Worm (Caenorhabditis elegans) whole organism, L2 larva: ENCODE data around the gene C56G2.22.

ENCODE experiments used
- C34F6.9 ChIP-seq: fragments of 150-350 bp; optimal IDR thresholded peaks from 2 replicates; lab custom pipeline; 2014; ENCODE audit warnings: missing biosample characterization, missing genetic modification characterization
- F13H6.1 ChIP-seq: sonication (generic microtip); optimal IDR thresholded peaks from 2 replicates; lab custom pipeline; 2016; ENCODE audit warnings: missing genetic modification characterization, missing compliant biosample characterization
- R02D3.7 ChIP-seq: fragments of 150-350 bp; optimal IDR thresholded peaks from 2 replicates; lab custom pipeline; 2014; ENCODE audit warnings: missing biosample characterization, missing genetic modification characterization
- ZK546.5 ChIP-seq: sonication (generic microtip); optimal IDR thresholded peaks from 2 replicates; lab custom pipeline; 2017; ENCODE audit warnings: missing biosample characterization, missing genetic modification characterization
- alr-1 ChIP-seq: fragments of 150-350 bp; optimal IDR thresholded peaks from 2 replicates; lab custom pipeline; 2014; ENCODE audit warnings: missing biosample characterization, missing genetic modification characterization
- aly-2 ChIP-seq: fragments of 150-350 bp; optimal IDR thresholded peaks from 2 replicates; lab custom pipeline; 2014; ENCODE audit warnings: missing biosample characterization, missing genetic modification characterization
- ama-1 ChIP-seq: fragments of 150-350 bp; optimal IDR thresholded peaks from 2 replicates; lab custom pipeline; 2018; ENCODE audit warnings: inconsistent platforms
- ceh-16 ChIP-seq: fragments of 150-350 bp; optimal IDR thresholded peaks from 2 replicates; lab custom pipeline; 2014; ENCODE audit warnings: missing biosample characterization, missing genetic modification characterization
- crh-2 ChIP-seq: sonication (generic microtip); optimal IDR thresholded peaks from 2 replicates; lab custom pipeline; 2017; ENCODE audit warnings: missing biosample characterization, missing genetic modification characterization
- dmd-4 ChIP-seq: sonication (generic microtip); optimal IDR thresholded peaks from 2 replicates; lab custom pipeline; 2017; ENCODE audit warnings: missing biosample characterization, missing genetic modification characterization
- egl-27 ChIP-seq: sonication (generic microtip); optimal IDR thresholded peaks from 3 replicates; lab custom pipeline; 2017; ENCODE audit warnings: missing biosample characterization, missing genetic modification reagents, missing genetic modification characterization
- elt-1 ChIP-seq: fragments of 150-350 bp; optimal IDR thresholded peaks from 2 replicates; lab custom pipeline; 2014; ENCODE audit warnings: missing biosample characterization, missing genetic modification characterization
- fos-1 ChIP-seq: fragments of 150-350 bp; optimal IDR thresholded peaks from 2 replicates; lab custom pipeline; 2014; ENCODE audit warnings: missing biosample characterization, missing genetic modification characterization
- gmeb-1 ChIP-seq: fragments of 150-350 bp; optimal IDR thresholded peaks from 2 replicates; lab custom pipeline; 2014; ENCODE audit warnings: missing biosample characterization, missing genetic modification characterization
- lin-11 ChIP-seq: fragments of 150-350 bp; sonication (generic microtip); optimal IDR thresholded peaks from 2 replicates; lab custom pipeline; 2014; ENCODE audit warnings: missing biosample characterization, missing genetic modification characterization, inconsistent platforms, mixed read lengths
- lsy-2 ChIP-seq, 2 experiments: fragments of 150-350 bp in 1 of 2; sonication (generic microtip) in 1 of 2; optimal IDR thresholded peaks; 2 replicates each; lab custom pipeline; 2014 to 2017; ENCODE audit warnings: missing biosample characterization in 2 of 2, missing genetic modification characterization in 2 of 2
- mdl-1 ChIP-seq, 2 experiments: fragments of 150-350 bp in 1 of 2; sonication (generic microtip) in 1 of 2; optimal IDR thresholded peaks; 2 replicates each; lab custom pipeline; 2017; ENCODE audit warnings: missing biosample characterization in 2 of 2, missing genetic modification characterization in 2 of 2
- nhr-10 ChIP-seq: sonication (generic microtip); optimal IDR thresholded peaks from 2 replicates; lab custom pipeline; 2017; ENCODE audit warnings: missing biosample characterization, missing genetic modification characterization
- nhr-11 ChIP-seq: fragments of 150-350 bp; optimal IDR thresholded peaks from 2 replicates; lab custom pipeline; 2014; ENCODE audit warnings: missing biosample characterization, missing genetic modification characterization
- nhr-12 ChIP-seq: fragments of 150-350 bp; optimal IDR thresholded peaks from 2 replicates; lab custom pipeline; 2014; ENCODE audit warnings: missing biosample characterization, missing genetic modification characterization
- nhr-129 ChIP-seq: fragments of 150-350 bp; optimal IDR thresholded peaks from 2 replicates; lab custom pipeline; 2014; ENCODE audit warnings: missing biosample characterization, missing genetic modification characterization
- nhr-21 ChIP-seq: fragments of 150-350 bp; optimal IDR thresholded peaks from 2 replicates; lab custom pipeline; 2014; ENCODE audit warnings: missing biosample characterization, missing genetic modification characterization
- nhr-23 ChIP-seq: fragments of 150-350 bp; optimal IDR thresholded peaks from 2 replicates; lab custom pipeline; 2014; ENCODE audit warnings: missing biosample characterization, missing genetic modification reagents, missing genetic modification characterization
- nhr-237 ChIP-seq: fragments of 150-350 bp; optimal IDR thresholded peaks from 2 replicates; lab custom pipeline; 2014; ENCODE audit warnings: missing biosample characterization, missing genetic modification characterization
- nhr-25 ChIP-seq: fragments of 150-350 bp; sonication (generic microtip); optimal IDR thresholded peaks from 3 replicates; lab custom pipeline; 2014; ENCODE audit warnings: missing biosample characterization, missing genetic modification characterization
- nhr-6 ChIP-seq: fragments of 150-350 bp; optimal IDR thresholded peaks from 2 replicates; lab custom pipeline; 2014; ENCODE audit warnings: missing biosample characterization, missing genetic modification characterization
- nhr-77 ChIP-seq: fragments of 150-350 bp; optimal IDR thresholded peaks from 2 replicates; lab custom pipeline; 2014; ENCODE audit warnings: missing biosample characterization, missing genetic modification characterization
- peb-1 ChIP-seq: fragments of 150-350 bp; optimal IDR thresholded peaks from 2 replicates; lab custom pipeline; 2014; ENCODE audit warnings: missing biosample characterization, missing genetic modification characterization
- sma-9 ChIP-seq, 2 experiments: fragments of 150-350 bp in 1 of 2; sonication (generic microtip) in 1 of 2; optimal IDR thresholded peaks; 2 replicates each; lab custom pipeline; 2014 to 2016; ENCODE audit warnings: missing genetic modification characterization in 2 of 2, mild to moderate bottlenecking in 1 of 2, missing biosample characterization in 1 of 2, missing compliant biosample characterization in 1 of 2, missing genetic modification reagents in 1 of 2, moderate library complexity in 1 of 2
- snpc-4 ChIP-seq: fragments of 150-350 bp; optimal IDR thresholded peaks from 2 replicates; lab custom pipeline; 2014; ENCODE audit warnings: missing biosample characterization, missing genetic modification characterization
- unc-39 ChIP-seq: fragments of 150-350 bp; optimal IDR thresholded peaks from 2 replicates; lab custom pipeline; 2014; ENCODE audit warnings: missing biosample characterization, missing genetic modification characterization
- unc-55 ChIP-seq: fragments of 150-350 bp; sonication (generic microtip); optimal IDR thresholded peaks from 3 replicates; lab custom pipeline; 2014; ENCODE audit warnings: missing biosample characterization, missing genetic modification reagents, missing genetic modification characterization
- unc-62 ChIP-seq: fragments of 150-350 bp; optimal IDR thresholded peaks from 2 replicates; lab custom pipeline; 2014; ENCODE audit warnings: missing biosample characterization, missing genetic modification reagents, missing genetic modification characterization
- zag-1 ChIP-seq: fragments of 150-350 bp; optimal IDR thresholded peaks from 2 replicates; lab custom pipeline; 2014; ENCODE audit warnings: missing biosample characterization, missing genetic modification characterization
- ztf-1 ChIP-seq: fragments of 200-800 bp; sonication (Bioruptor generic); conservative IDR thresholded peaks from 2 replicates; pipeline ENCODE4 v1.3.6; 2022; ENCODE audit warnings: missing genetic modification characterization, missing compliant biosample characterization
- ztf-11 ChIP-seq: sonication (generic microtip); optimal IDR thresholded peaks from 2 replicates; lab custom pipeline; 2017; ENCODE audit warnings: missing biosample characterization, missing genetic modification characterization

C56G2.22 gene

DNA sequence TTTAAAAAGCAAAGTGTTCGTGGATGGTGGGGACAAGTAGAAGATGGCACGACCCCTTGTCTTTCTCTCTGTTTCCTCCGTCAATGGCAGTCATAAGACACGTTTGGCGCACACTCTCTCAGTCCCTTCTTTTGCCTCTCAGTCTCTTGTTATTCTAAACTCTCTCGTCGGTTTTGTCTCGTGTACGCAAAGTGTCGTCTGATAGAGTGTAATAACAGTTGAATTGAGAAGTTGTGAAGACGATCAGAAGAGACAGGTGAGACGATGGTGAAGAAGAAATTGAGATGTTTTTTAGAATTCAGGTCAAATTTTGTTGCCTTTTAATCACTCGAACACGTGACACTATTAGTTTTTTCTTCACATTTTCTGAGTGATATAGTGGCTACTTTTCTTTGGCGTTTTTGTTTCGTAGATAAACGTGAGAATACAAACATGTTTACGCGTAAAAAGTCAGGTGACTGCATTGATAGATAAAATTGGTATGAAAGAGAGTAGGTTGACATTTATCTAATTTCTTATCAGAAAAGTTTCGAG is 43.1 kb upstream of the C56G2.22 start, which contains the start of gene F47D12.9 (continued):
- no peak for TF ChIP-seq lin-11
- no peak for TF ChIP-seq nhr-10
- TF ChIP-seq nhr-77 (tag; lab: Kevin White, UChicago), result no peak
- TF ChIP-seq alr-1 (tag; lab: Kevin White, UChicago), result no peak
- TF ChIP-seq ama-1 (lab: Kevin White, UChicago), result peak; percentile 56
- TF ChIP-seq nhr-6, result peak; percentile 69
- TF ChIP-seq ztf-11 (tag; lab: Kevin White, UChicago), result no peak
- peak; percentile 52 for TF ChIP-seq zag-1 (tag; lab: Kevin White, UChicago)
- TF ChIP-seq R02D3.7 (tag; lab: Kevin White, UChicago), result no peak
- TF ChIP-seq nhr-21 (tag; lab: Kevin White, UChicago), result peak; percentile 85
- TF ChIP-seq snpc-4 (tag; lab: Kevin White, UChicago), result no peak
- no peak for TF ChIP-seq nhr-11 (tag; lab: Kevin White, UChicago)
- peak; percentile 54 for TF ChIP-seq sma-9 (GFP tag; optimal IDR thresholded peaks at IDR 0.05; lab: Kevin White, UChicago)
- no peak for TF ChIP-seq sma-9 (tag; optimal IDR thresholded peaks at IDR 0.05; lab: Kevin White, UChicago)
- TF ChIP-seq mdl-1 (tag; optimal IDR thresholded peaks at IDR 0.05; lab: Kevin White, UChicago), result peak; percentile 4 to 80
- TF ChIP-seq nhr-12 (tag; lab: Kevin White, UChicago), result no peak
- peak; percentile 25 for TF ChIP-seq egl-27
- TF ChIP-seq unc-62 (GFP tag; lab: Kevin White, UChicago), result no peak
- peak; percentile 43 for TF ChIP-seq fos-1 (tag; lab: Kevin White, UChicago)
- TF ChIP-seq ZK546.5 (tag; lab: Kevin White, UChicago), result no peak
- TF ChIP-seq C34F6.9, result peak; percentile 93
- TF ChIP-seq dmd-4 (tag; lab: Kevin White, UChicago), result no peak
- peak; percentile 93 for TF ChIP-seq nhr-129 (tag; lab: Kevin White, UChicago)

DNA sequence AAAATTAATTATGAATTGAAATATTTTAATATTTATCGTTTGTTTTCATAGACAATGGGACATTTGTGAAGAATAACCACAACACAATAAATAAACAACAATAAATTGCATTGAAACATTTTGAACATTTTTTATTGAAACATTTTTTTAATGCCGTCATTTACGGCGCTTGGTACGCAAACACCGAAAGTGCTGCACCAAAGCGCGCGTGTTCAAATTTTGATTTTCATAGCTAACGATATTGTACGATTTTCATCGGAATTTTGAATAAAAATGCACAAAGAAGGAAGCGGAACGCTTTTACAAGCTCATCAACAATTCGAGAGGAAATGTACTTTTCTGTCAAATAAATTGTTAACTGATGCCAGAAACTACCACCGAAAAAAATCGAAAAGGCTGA is 42.5 kb upstream of the C56G2.22 start:
- TF ChIP-seq peb-1, result no peak
- no peak for TF ChIP-seq alr-1 (tag; lab: Kevin White, UChicago)
- no peak for TF ChIP-seq C34F6.9
- no peak for TF ChIP-seq crh-2
- TF ChIP-seq lin-11, result no peak
- no peak for TF ChIP-seq nhr-21 (tag; lab: Kevin White, UChicago)
- no peak for TF ChIP-seq ZK546.5 (tag; lab: Kevin White, UChicago)
- TF ChIP-seq fos-1 (tag; lab: Kevin White, UChicago), result no peak
- no peak for TF ChIP-seq nhr-23 (tag; lab: Kevin White, UChicago)
- TF ChIP-seq nhr-6, result no peak
- no peak for TF ChIP-seq unc-39 (tag; lab: Kevin White, UChicago)
- TF ChIP-seq ama-1 (lab: Kevin White, UChicago), result no peak
- no peak for TF ChIP-seq ceh-16 (tag; lab: Kevin White, UChicago)
- no peak for TF ChIP-seq snpc-4 (tag; lab: Kevin White, UChicago)
- TF ChIP-seq nhr-129 (tag; lab: Kevin White, UChicago), result no peak
- TF ChIP-seq F13H6.1, result no peak

DNA sequence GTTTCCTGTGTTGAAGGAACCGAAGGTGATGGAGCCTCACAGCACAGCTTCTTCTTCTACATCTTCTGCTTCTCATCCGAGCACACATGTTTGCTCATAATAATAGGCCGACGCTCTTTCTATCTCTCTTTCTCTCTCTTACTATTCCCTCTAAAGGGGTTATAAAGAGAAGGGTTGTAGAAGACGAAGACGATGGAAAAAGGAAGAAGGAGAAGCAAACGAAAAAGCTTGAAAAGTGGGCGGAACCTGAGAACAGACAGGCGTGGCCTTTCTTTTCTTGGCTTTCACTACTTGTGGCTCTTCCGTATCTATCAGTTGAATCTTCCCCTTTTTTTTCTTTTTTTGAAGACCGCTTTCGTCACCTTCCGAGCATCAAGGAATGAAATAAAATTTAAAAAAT is 38.4 kb upstream of the C56G2.22 start:
- TF ChIP-seq unc-55 (GFP tag; lab: Kevin White, UChicago) (peak; percentile 33), nhr-25 (tag; lab: Kevin White, UChicago) (no peak), sma-9 (GFP tag; optimal IDR thresholded peaks at IDR 0.05; lab: Kevin White, UChicago) (no peak), sma-9 (tag; optimal IDR thresholded peaks at IDR 0.05; lab: Kevin White, UChicago) (no peak), unc-62 (GFP tag; lab: Kevin White, UChicago) (no peak), ztf-1 (no peak), gmeb-1 (tag; lab: Kevin White, UChicago) (no peak), aly-2 (no peak), C34F6.9 (peak; percentile 36), dmd-4 (tag; lab: Kevin White, UChicago) (no peak), lsy-2 (tag; optimal IDR thresholded peaks at IDR 0.05; lab: Kevin White, UChicago) (peak in 1 of 2 experiments; percentile 8), ceh-16 (tag; lab: Kevin White, UChicago) (no peak), zag-1 (tag; lab: Kevin White, UChicago) (no peak), nhr-129 (tag; lab: Kevin White, UChicago) (peak; percentile 28), fos-1 (tag; lab: Kevin White, UChicago) (no peak)

DNA sequence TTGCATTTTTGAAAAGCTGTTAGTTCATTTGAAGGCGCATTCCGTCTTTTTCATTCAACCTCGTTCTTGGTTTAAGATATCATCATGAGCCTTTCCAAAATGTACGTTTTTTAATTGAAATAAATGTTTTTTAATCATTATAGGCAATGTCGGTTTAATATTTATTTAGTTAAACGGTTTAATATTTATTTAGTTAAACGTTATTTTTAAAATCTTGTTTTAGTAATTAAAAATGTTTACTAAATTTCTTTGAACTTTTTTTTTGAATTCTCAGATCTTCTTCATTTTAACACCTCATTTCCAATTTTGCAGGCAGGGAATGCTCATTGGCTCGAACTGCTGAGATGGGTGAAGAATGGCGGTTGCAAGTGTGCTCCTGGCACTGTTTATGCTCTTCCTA is 37.2 kb upstream of the C56G2.22 start, which contains the start of gene gar-2:
gar-2 (plus strand) TSS at position 301 of the 400 bp plus-strand sequence.
- TF ChIP-seq nhr-11 (tag; lab: Kevin White, UChicago), result no peak
- TF ChIP-seq nhr-10, result no peak
- TF ChIP-seq gmeb-1 (tag; lab: Kevin White, UChicago), result no peak
- no peak for TF ChIP-seq elt-1 (tag; lab: Kevin White, UChicago)
- TF ChIP-seq nhr-237, result no peak
- no peak for TF ChIP-seq nhr-12 (tag; lab: Kevin White, UChicago)
- no peak for TF ChIP-seq unc-55 (GFP tag; lab: Kevin White, UChicago)
- no peak for TF ChIP-seq zag-1 (tag; lab: Kevin White, UChicago)
